Worm (Caenorhabditis elegans) whole organism, L4/young adult: ENCODE measurements around the gene srt-48.

ENCODE experiments used
- W03F9.2 ChIP-seq: fragments of 150-350 bp; optimal IDR thresholded peaks from 2 replicates; lab custom pipeline; 2014; ENCODE audit warnings: missing biosample characterization, missing genetic modification characterization
- dao-5 ChIP-seq: sonication (generic microtip); optimal IDR thresholded peaks from 2 replicates; lab custom pipeline; 2016; ENCODE audit warnings: missing genotype, missing genetic modification characterization, moderate library complexity, missing compliant biosample characterization

- TF ChIP-seq W03F9.2: no peak
- no peak for TF ChIP-seq dao-5 (tag; lab: Kevin White, UChicago)
Measured at ce11 chrIV:15063789-15064188, 4.9 kb downstream of the srt-48 start.
